Fruit fly (Drosophila melanogaster) whole organism, embryonic: ENCODE measurements around the gene haf.

Source experiments
- Aef1 ChIP-seq: fragments of 200-800 bp; sonication (Bioruptor generic); IDR thresholded peaks from 3 replicates; pipeline ENCODE4 v1.3.6; 2022; ENCODE audit warnings: missing biosample characterization, missing genetic modification characterization
- C15 ChIP-seq: fragments of 200-800 bp; sonication (Bioruptor generic); IDR thresholded peaks from 3 replicates; pipeline ENCODE4 v1.3.6; 2022; ENCODE audit warnings: missing biosample characterization, missing genetic modification characterization
- CG11093 ChIP-seq: fragments of 200-800 bp; sonication (Bioruptor generic); IDR thresholded peaks from 3 replicates; pipeline ENCODE4 v1.3.6; 2022; ENCODE audit warnings: missing biosample characterization, missing genetic modification characterization
- CG11247 ChIP-seq: fragments of 200-800 bp; sonication (Bioruptor generic); IDR thresholded peaks from 2 replicates; pipeline ENCODE4 v1.3.6; 2022; ENCODE audit warnings: missing biosample characterization, missing genetic modification characterization
- CG11695 ChIP-seq: fragments of 200-800 bp; sonication (Bioruptor generic); IDR thresholded peaks from 3 replicates; pipeline ENCODE4 v1.3.6; 2022; ENCODE audit warnings: missing biosample characterization, missing genetic modification characterization
- CG12659 ChIP-seq: fragments of 200-800 bp; sonication (Bioruptor generic); optimal IDR thresholded peaks from 3 replicates; lab custom pipeline; 2017; ENCODE audit warnings: mild to moderate bottlenecking, missing biosample characterization, missing genetic modification reagents, missing genetic modification characterization
- CG14014 ChIP-seq: fragments of 200-800 bp; sonication (Bioruptor generic); IDR thresholded peaks from 2 replicates; pipeline ENCODE4 v1.3.6; 2022; ENCODE audit warnings: missing biosample characterization, missing genetic modification characterization
- CG15269 ChIP-seq: fragments of 200-800 bp; sonication (Bioruptor generic); optimal IDR thresholded peaks from 2 replicates; lab custom pipeline; 2018; ENCODE audit warnings: missing biosample characterization, mild to moderate bottlenecking, missing genetic modification characterization, moderate library complexity
- CG16779 ChIP-seq: fragments of 200-800 bp; sonication (Bioruptor generic); IDR thresholded peaks from 2 replicates; pipeline ENCODE4 v1.3.6; 2022; ENCODE audit warnings: missing biosample characterization, missing genetic modification characterization
- CG16863 ChIP-seq: fragments of 200-800 bp; sonication (Bioruptor generic); optimal IDR thresholded peaks from 3 replicates; lab custom pipeline; 2016; ENCODE audit warnings: missing biosample characterization, missing genetic modification characterization
- CG3065 ChIP-seq: fragments of 200-800 bp; sonication (Bioruptor generic); optimal IDR thresholded peaks from 2 replicates; lab custom pipeline; 2016; ENCODE audit warnings: missing biosample characterization, missing genetic modification characterization
- CG31224 ChIP-seq: fragments of 200-800 bp; sonication (Bioruptor generic); IDR thresholded peaks from 2 replicates; pipeline ENCODE4 v1.3.6; 2022; ENCODE audit warnings: missing biosample characterization, missing genetic modification characterization
- CG31441 ChIP-seq: fragments of 200-800 bp; sonication (Bioruptor generic); IDR thresholded peaks from 2 replicates; pipeline ENCODE4 v1.3.6; 2022; ENCODE audit warnings: missing biosample characterization, missing genetic modification characterization
- CG4404 ChIP-seq: fragments of 200-800 bp; sonication (Bioruptor generic); IDR thresholded peaks from 2 replicates; pipeline ENCODE4 v1.3.6; 2022; ENCODE audit warnings: missing biosample characterization, missing genetic modification characterization
- CG4424 ChIP-seq: fragments of 200-800 bp; sonication (Bioruptor generic); optimal IDR thresholded peaks from 3 replicates; lab custom pipeline; 2016; ENCODE audit warnings: missing biosample characterization, missing genetic modification characterization
- CG5245 ChIP-seq: fragments of 200-800 bp; sonication (Bioruptor generic); optimal IDR thresholded peaks from 3 replicates; lab custom pipeline; 2016; ENCODE audit warnings: missing biosample characterization, missing genetic modification characterization
- CG7357 ChIP-seq: fragments of 200-800 bp; sonication (Bioruptor generic); IDR thresholded peaks from 3 replicates; pipeline ENCODE4 v1.3.6; 2022; ENCODE audit warnings: missing biosample characterization, missing genetic modification characterization
- CG8388 ChIP-seq: fragments of 200-800 bp; sonication (Bioruptor generic); optimal IDR thresholded peaks from 2 replicates; lab custom pipeline; 2019; ENCODE audit warnings: missing biosample characterization, mild to moderate bottlenecking, missing genetic modification characterization, moderate library complexity
- CG8944 ChIP-seq: fragments of 200-800 bp; sonication (Bioruptor generic); optimal IDR thresholded peaks from 3 replicates; lab custom pipeline; 2016; ENCODE audit warnings: missing biosample characterization, missing genetic modification characterization
- D ChIP-seq, 2 experiments: fragments of 200-800 bp in 1 of 2; fragments of >200 bp in 1 of 2; sonication (Bioruptor generic) in 1 of 2; optimal IDR thresholded peaks; 2 replicates in 1 of 2; 3 replicates in 1 of 2; lab custom pipeline; 2017; ENCODE audit warnings: mild to moderate bottlenecking in 1 of 2, missing biosample characterization in 1 of 2, missing genetic modification characterization in 1 of 2, missing genetic modification reagents in 1 of 2
- Doc2 ChIP-seq: fragments of 200-800 bp; sonication (Bioruptor generic); IDR thresholded peaks from 2 replicates; pipeline ENCODE4 v1.3.6; 2022; ENCODE audit warnings: missing biosample characterization, missing genetic modification characterization
- E2f2 ChIP-seq: fragments of 200-800 bp; sonication (Bioruptor generic); IDR thresholded peaks from 2 replicates; pipeline ENCODE4 v1.3.6; 2022; ENCODE audit warnings: missing biosample characterization, missing genetic modification characterization
- ERR ChIP-seq: fragments of 200-800 bp; sonication (Bioruptor generic); optimal IDR thresholded peaks from 2 replicates; lab custom pipeline; 2016; ENCODE audit warnings: missing biosample characterization, missing genetic modification characterization
- H15 ChIP-seq: fragments of 200-800 bp; sonication (Bioruptor generic); IDR thresholded peaks from 3 replicates; pipeline ENCODE4 v1.3.6; 2022; ENCODE audit warnings: missing biosample characterization, missing genetic modification characterization
- Opbp ChIP-seq: fragments of 200-800 bp; sonication (Bioruptor generic); IDR thresholded peaks from 3 replicates; pipeline ENCODE4 v1.3.6; 2022; ENCODE audit warnings: missing biosample characterization, missing genetic modification characterization; ENCODE audit not compliant: partially characterized antibody
- Poxn ChIP-seq: fragments of 200-800 bp; sonication (Bioruptor generic); IDR thresholded peaks from 2 replicates; pipeline ENCODE4 v1.3.6; 2022; ENCODE audit warnings: missing biosample characterization, missing genetic modification characterization
- Rfx ChIP-seq: fragments of 200-800 bp; sonication (Bioruptor generic); IDR thresholded peaks from 2 replicates; pipeline ENCODE4 v1.3.6; 2022; ENCODE audit warnings: missing biosample characterization, missing genetic modification characterization
- ac ChIP-seq: fragments of 200-800 bp; sonication (Bioruptor generic); optimal IDR thresholded peaks from 3 replicates; lab custom pipeline; 2017; ENCODE audit warnings: missing biosample characterization, mild to moderate bottlenecking, missing genetic modification characterization
- aop ChIP-seq: fragments of 200-800 bp; sonication (Bioruptor generic); IDR thresholded peaks from 2 replicates; pipeline ENCODE4 v1.3.6; 2022; ENCODE audit warnings: missing biosample characterization, missing genetic modification characterization
- bcd ChIP-seq: fragments of 200-800 bp; sonication (Bioruptor generic); optimal IDR thresholded peaks from 2 replicates; lab custom pipeline; 2017; ENCODE audit warnings: missing biosample characterization, mild to moderate bottlenecking, missing genetic modification characterization
- br ChIP-seq: fragments of >200 bp; optimal IDR thresholded peaks from 2 replicates; lab custom pipeline; 2017
- da ChIP-seq: fragments of 200-800 bp; sonication (Bioruptor generic); optimal IDR thresholded peaks from 2 replicates; lab custom pipeline; 2016; ENCODE audit warnings: missing biosample characterization, missing genetic modification characterization
- dmrt99B ChIP-seq: fragments of 200-800 bp; sonication (Bioruptor generic); optimal IDR thresholded peaks from 2 replicates; lab custom pipeline; 2018; ENCODE audit warnings: missing biosample characterization, mild to moderate bottlenecking, missing genetic modification characterization, moderate library complexity
- eve ChIP-seq, 2 experiments: fragments of >200 bp; optimal IDR thresholded peaks; 2 replicates each; lab custom pipeline; 2017; ENCODE audit warnings: missing biosample characterization in 2 of 2, missing genetic modification characterization in 2 of 2
- fd102C ChIP-seq: fragments of 200-800 bp; sonication (Bioruptor generic); optimal IDR thresholded peaks from 2 replicates; lab custom pipeline; 2018; ENCODE audit warnings: missing biosample characterization, mild to moderate bottlenecking, missing genetic modification characterization, moderate library complexity
- gcm ChIP-seq: fragments of 200-800 bp; sonication (Bioruptor generic); optimal IDR thresholded peaks from 2 replicates; lab custom pipeline; 2019; ENCODE audit warnings: missing biosample characterization, mild to moderate bottlenecking, missing genetic modification characterization, moderate library complexity
- hb ChIP-seq: fragments of 200-800 bp; sonication (Bioruptor generic); IDR thresholded peaks from 3 replicates; pipeline ENCODE4 v1.3.6; 2022; ENCODE audit warnings: missing biosample characterization, missing genetic modification characterization; ENCODE audit not compliant: partially characterized antibody
- hbn ChIP-seq: fragments of 200-800 bp; sonication (Bioruptor generic); IDR thresholded peaks from 2 replicates; pipeline ENCODE4 v1.3.6; 2022; ENCODE audit warnings: missing biosample characterization, missing genetic modification characterization; ENCODE audit not compliant: partially characterized antibody
- insv ChIP-seq, 2 experiments: fragments of 200-800 bp; sonication (Bioruptor generic); optimal IDR thresholded peaks; 3 replicates each; lab custom pipeline; 2016 to 2018; ENCODE audit warnings: missing biosample characterization in 2 of 2, missing genetic modification characterization in 2 of 2
- kni ChIP-seq: fragments of 200-800 bp; sonication (Bioruptor generic); optimal IDR thresholded peaks from 3 replicates; lab custom pipeline; 2017; ENCODE audit warnings: mild to moderate bottlenecking, missing biosample characterization, missing genetic modification reagents, missing genetic modification characterization
- pb ChIP-seq: fragments of 200-800 bp; sonication (Bioruptor generic); optimal IDR thresholded peaks from 3 replicates; lab custom pipeline; 2016; ENCODE audit warnings: missing biosample characterization, missing genetic modification characterization
- pnt ChIP-seq: fragments of 200-800 bp; sonication (Bioruptor generic); optimal IDR thresholded peaks from 3 replicates; lab custom pipeline; 2016; ENCODE audit warnings: missing biosample characterization, missing genetic modification characterization
- prd ChIP-seq, 3 experiments: fragments of >200 bp in 2 of 3; fragments of 200-800 bp in 1 of 3; sonication (Bioruptor generic) in 1 of 3; optimal IDR thresholded peaks in 2 of 3; IDR thresholded peaks in 1 of 3; 2 replicates in 2 of 3; 3 replicates in 1 of 3; pipeline versions ENCODE4 v1.3.6 to Lab custom; 2017 to 2022; ENCODE audit warnings: missing biosample characterization in 1 of 3, missing genetic modification characterization in 1 of 3
- row ChIP-seq: fragments of 200-800 bp; sonication (Bioruptor generic); IDR thresholded peaks from 3 replicates; pipeline ENCODE4 v1.3.6; 2022; ENCODE audit warnings: missing biosample characterization, missing genetic modification characterization
- sisA ChIP-seq: fragments of 200-800 bp; sonication (Bioruptor generic); IDR thresholded peaks from 2 replicates; pipeline ENCODE4 v1.3.6; 2022; ENCODE audit warnings: missing biosample characterization, missing genetic modification characterization
- tgo ChIP-seq: fragments of 200-800 bp; sonication (Bioruptor generic); IDR thresholded peaks from 3 replicates; pipeline ENCODE4 v1.3.6; 2022; ENCODE audit warnings: missing biosample characterization, missing genetic modification characterization
- vnd ChIP-seq: fragments of 200-800 bp; sonication (Bioruptor generic); IDR thresholded peaks from 3 replicates; pipeline ENCODE4 v1.3.6; 2022; ENCODE audit warnings: missing biosample characterization, missing genetic modification characterization; ENCODE audit not compliant: partially characterized antibody
- wdn ChIP-seq: fragments of 200-800 bp; sonication (Bioruptor generic); IDR thresholded peaks from 2 replicates; pipeline ENCODE4 v1.3.6; 2022; ENCODE audit warnings: missing biosample characterization, missing genetic modification characterization
- wor ChIP-seq: fragments of 200-800 bp; sonication (Bioruptor generic); IDR thresholded peaks from 2 replicates; pipeline ENCODE4 v1.3.6; 2022; ENCODE audit warnings: missing biosample characterization, missing genetic modification characterization
- z ChIP-seq: fragments of 200-800 bp; sonication (Bioruptor generic); IDR thresholded peaks from 3 replicates; pipeline ENCODE4 v1.3.6; 2022; ENCODE audit warnings: missing biosample characterization, missing genetic modification characterization
- zen ChIP-seq: fragments of 200-800 bp; sonication (Bioruptor generic); optimal IDR thresholded peaks from 3 replicates; lab custom pipeline; 2018; ENCODE audit warnings: missing biosample characterization, mild to moderate bottlenecking, missing genetic modification characterization, moderate library complexity

The haf gene

dm6 chr2L:1655858-1656257 is 100.9 kb downstream of the haf start (continued):
- TF ChIP-seq pnt (GFP tag; lab: Kevin White, UChicago) (no peak), Doc2 (GFP tag; lab: Robert Waterston, UW) (no peak), vnd (no peak), Poxn (GFP tag; lab: Robert Waterston, UW) (no peak), E2f2 (GFP tag; lab: Robert Waterston, UW) (0 out of 2 replicates have a peak, but pooled peaks have one; percentile 34), sisA (GFP tag; lab: Robert Waterston, UW) (0 out of 2 replicates have a peak, but pooled peaks have one; percentile 23), bcd (GFP tag; lab: Kevin White, UChicago) (peak; percentile 27), CG8944 (GFP tag; lab: Kevin White, UChicago) (no peak), CG8388 (GFP tag; lab: Kevin White, UChicago) (peak; percentile 40), fd102C (GFP tag; lab: Kevin White, UChicago) (no peak), CG4424 (GFP tag; lab: Kevin White, UChicago) (peak; percentile 4), insv (GFP tag; optimal IDR thresholded peaks at IDR 0.05; lab: Kevin White, UChicago) (no peak), CG14014 (GFP tag; lab: Robert Waterston, UW) (peak; percentile 63), CG11695 (GFP tag; lab: Robert Waterston, UW) (peak; percentile 62; the same call in 2 of the 3 replicates), CG12659 (peak; percentile 34), gcm (GFP tag; lab: Kevin White, UChicago) (no peak), Opbp (GFP tag; lab: Robert Waterston, UW) (no peak), eve (GFP tag; optimal IDR thresholded peaks at IDR 0.05; lab: Kevin White, UChicago) (peak in 1 of 2 experiments; percentile 9), row (GFP tag; lab: Robert Waterston, UW) (peak; percentile 50), CG3065 (GFP tag; lab: Kevin White, UChicago) (no peak), da (GFP tag; lab: Kevin White, UChicago) (no peak), z (no peak), tgo (GFP tag; lab: Robert Waterston, UW) (peak; percentile 44; the same call in 1 of the 3 replicates), C15 (GFP tag; lab: Robert Waterston, UW) (no peak), zen (tag; lab: Kevin White, UChicago) (no peak), CG11093 (GFP tag; lab: Robert Waterston, UW) (no peak), CG7357 (no peak), CG5245 (GFP tag; lab: Kevin White, UChicago) (peak; percentile 19), CG31441 (peak; percentile 22; the same call in 1 of the 2 replicates), wor (no peak), CG11247 (peak; percentile 62), H15 (GFP tag; lab: Robert Waterston, UW) (0 out of 3 replicates have a peak, but pooled peaks have one; percentile 45), prd (optimal IDR thresholded peaks at IDR 0.05; lab: Kevin White, UChicago) (no peak), prd (GFP tag; IDR thresholded peaks at IDR 0.05; lab: Robert Waterston, UW) (peak; percentile 57; the same call in 1 of the 3 replicates), hbn (no peak), ac (GFP tag; lab: Kevin White, UChicago) (no peak), CG31224 (GFP tag; lab: Robert Waterston, UW) (0 out of 2 replicates have a peak, but pooled peaks have one; percentile 15), ERR (GFP tag; lab: Kevin White, UChicago) (no peak), CG15269 (tag; lab: Kevin White, UChicago) (no peak), br (no peak), kni (GFP tag; lab: Kevin White, UChicago) (no peak), CG16863 (GFP tag; lab: Kevin White, UChicago) (no peak), CG16779 (GFP tag; lab: Robert Waterston, UW) (no peak), D (optimal IDR thresholded peaks at IDR 0.05; lab: Kevin White, UChicago) (no peak), D (GFP tag; optimal IDR thresholded peaks at IDR 0.05; lab: Kevin White, UChicago) (no peak), pb (GFP tag; lab: Kevin White, UChicago) (no peak), aop (GFP tag; lab: Robert Waterston, UW) (no peak), hb (no peak), Aef1 (GFP tag; lab: Robert Waterston, UW) (peak; percentile 46; the same call in 1 of the 3 replicates), wdn (GFP tag; lab: Robert Waterston, UW) (no peak), CG4404 (no peak), Rfx (GFP tag; lab: Robert Waterston, UW) (peak; percentile 60), dmrt99B (tag; lab: Kevin White, UChicago) (peak; percentile 18)
